Worm (Caenorhabditis elegans) whole organism, L4 larva: ENCODE measurements around the gene F01D5.8.

ENCODE experiments used
- F26F4.8 ChIP-seq: fragments of 200-800 bp; sonication (Bioruptor generic); conservative IDR thresholded peaks from 2 replicates; pipeline ENCODE4 v1.3.6; 2022; ENCODE audit warnings: missing genetic modification characterization, missing compliant biosample characterization
- F37D6.2 ChIP-seq: sonication (generic microtip); optimal IDR thresholded peaks from 2 replicates; lab custom pipeline; 2016; ENCODE audit warnings: mild to moderate bottlenecking, missing genetic modification characterization, missing compliant biosample characterization
- F44E2.7 ChIP-seq: fragments of 200-800 bp; sonication (Bioruptor generic); IDR thresholded peaks from 2 replicates; pipeline ENCODE4 v2.1.2; 2022; ENCODE audit warnings: missing genetic modification characterization, missing compliant biosample characterization
- T20F7.1 ChIP-seq: fragments of 200-800 bp; sonication (Bioruptor generic); optimal IDR thresholded peaks from 2 replicates; lab custom pipeline; 2018; ENCODE audit warnings: mild to moderate bottlenecking, missing genetic modification characterization, missing compliant biosample characterization
- Y105C5A.15 ChIP-seq: fragments of 200-800 bp; sonication (Bioruptor generic); IDR thresholded peaks from 2 replicates; pipeline ENCODE4 v1.3.6; 2022; ENCODE audit warnings: missing genetic modification characterization, missing compliant biosample characterization
- Y48G9A.11 ChIP-seq: fragments of 200-800 bp; sonication (Bioruptor generic); IDR thresholded peaks from 2 replicates; pipeline ENCODE4 v1.3.6; 2022; ENCODE audit warnings: missing genetic modification reagents, missing genetic modification characterization, missing compliant biosample characterization
- Y5F2A.4 ChIP-seq: fragments of 200-800 bp; sonication (Bioruptor generic); optimal IDR thresholded peaks from 2 replicates; lab custom pipeline; 2018; ENCODE audit warnings: mild to moderate bottlenecking, missing genetic modification characterization, missing compliant biosample characterization
- ZK337.2 ChIP-seq: fragments of 200-800 bp; sonication (Bioruptor generic); IDR thresholded peaks from 2 replicates; pipeline ENCODE4 v1.3.6; 2022; ENCODE audit warnings: missing genetic modification reagents, missing genetic modification characterization, missing compliant biosample characterization
- ZK546.5 ChIP-seq, 2 experiments: sonication (generic microtip); optimal IDR thresholded peaks; 2 replicates each; lab custom pipeline; 2017; ENCODE audit warnings: missing biosample characterization in 2 of 2, missing genetic modification characterization in 2 of 2
- aha-1 ChIP-seq: fragments of 150-350 bp; peaks from one replicate; lab custom pipeline; 2014; ENCODE audit warnings: missing biosample characterization, missing genetic modification characterization
- ama-1 ChIP-seq: fragments of 150-350 bp; optimal IDR thresholded peaks from 2 replicates; lab custom pipeline; 2014; ENCODE audit warnings: inconsistent platforms, mixed read lengths
- arid-1 ChIP-seq: fragments of 200-800 bp; sonication (Bioruptor generic); conservative IDR thresholded peaks from 2 replicates; pipeline ENCODE4 v1.3.6; 2022; ENCODE audit warnings: missing genetic modification reagents, missing genetic modification characterization, missing compliant biosample characterization
- ceh-44 ChIP-seq: fragments of 200-800 bp; sonication (Bioruptor generic); IDR thresholded peaks from 2 replicates; pipeline ENCODE4 v1.3.6; 2022; ENCODE audit warnings: missing genetic modification reagents, missing genetic modification characterization, missing compliant biosample characterization
- ceh-62 ChIP-seq: sonication (generic microtip); optimal IDR thresholded peaks from 2 replicates; lab custom pipeline; 2017; ENCODE audit warnings: missing biosample characterization, missing genetic modification characterization
- cey-2 ChIP-seq: sonication (generic microtip); optimal IDR thresholded peaks from 3 replicates; lab custom pipeline; 2017; ENCODE audit warnings: missing genetic modification characterization, mild to moderate bottlenecking, missing compliant biosample characterization, antibody characterized with exemption, borderline replicate concordance; ENCODE audit not compliant: insufficient read depth
- ctbp-1 ChIP-seq: fragments of 200-800 bp; sonication (Bioruptor generic); IDR thresholded peaks from 2 replicates; pipeline ENCODE4 v1.3.6; 2022; ENCODE audit warnings: missing genetic modification reagents, missing genetic modification characterization, missing compliant biosample characterization
- daf-12 ChIP-seq: fragments of 150-350 bp; optimal IDR thresholded peaks from 2 replicates; lab custom pipeline; 2014; ENCODE audit warnings: missing biosample characterization, missing genetic modification reagents, missing genetic modification characterization
- daf-16 ChIP-seq, 3 experiments: sonication (generic microtip); optimal IDR thresholded peaks; 2 replicates each; lab custom pipeline; 2016 to 2017; ENCODE audit warnings: missing genetic modification characterization in 3 of 3, missing genetic modification reagents in 3 of 3, mild to moderate bottlenecking in 2 of 3, missing compliant biosample characterization in 2 of 3, missing biosample characterization in 1 of 3, moderate library complexity in 1 of 3
- daf-19 ChIP-seq: fragments of 200-800 bp; sonication (Bioruptor generic); conservative IDR thresholded peaks from 2 replicates; pipeline ENCODE4 v1.3.6; 2022; ENCODE audit warnings: missing genetic modification characterization, missing compliant biosample characterization
- dve-1 ChIP-seq: sonication (generic microtip); optimal IDR thresholded peaks from 2 replicates; lab custom pipeline; 2017; ENCODE audit warnings: antibody characterized with exemption, mild to moderate bottlenecking, missing genetic modification characterization, missing compliant biosample characterization; ENCODE audit not compliant: insufficient read depth
- fos-1 ChIP-seq: fragments of 150-350 bp; optimal IDR thresholded peaks from 2 replicates; lab custom pipeline; 2014; ENCODE audit warnings: missing biosample characterization, missing genetic modification characterization
- hlh-11 ChIP-seq: fragments of 200-800 bp; sonication (Bioruptor generic); optimal IDR thresholded peaks from 2 replicates; lab custom pipeline; 2018; ENCODE audit warnings: mild to moderate bottlenecking, missing genetic modification characterization, missing compliant biosample characterization
- hmg-1.1 ChIP-seq: fragments of 200-800 bp; sonication (Bioruptor generic); IDR thresholded peaks from 2 replicates; pipeline ENCODE4 v1.3.6; 2022; ENCODE audit warnings: missing genetic modification reagents, missing genetic modification characterization, missing compliant biosample characterization
- jun-1 ChIP-seq: fragments of 150-350 bp; optimal IDR thresholded peaks from 2 replicates; lab custom pipeline; 2014; ENCODE audit warnings: missing biosample characterization, missing genetic modification reagents, missing genetic modification characterization
- lim-7 ChIP-seq: fragments of 200-800 bp; sonication (Bioruptor generic); IDR thresholded peaks from 2 replicates; pipeline ENCODE4 v1.3.6; 2022; ENCODE audit warnings: missing genetic modification characterization, missing compliant biosample characterization
- lin-15B ChIP-seq: fragments of 150-350 bp; sonication (generic microtip); optimal IDR thresholded peaks from 3 replicates; lab custom pipeline; 2014; ENCODE audit warnings: missing biosample characterization, missing genetic modification characterization
- lir-3 ChIP-seq: sonication (generic microtip); optimal IDR thresholded peaks from 2 replicates; lab custom pipeline; 2016; ENCODE audit warnings: mild to moderate bottlenecking, missing genetic modification characterization, missing compliant biosample characterization
- lsy-2 ChIP-seq, 2 experiments: fragments of 150-350 bp in 1 of 2; sonication (generic microtip) in 1 of 2; optimal IDR thresholded peaks; 2 replicates each; lab custom pipeline; 2014 to 2017; ENCODE audit warnings: missing biosample characterization in 2 of 2, missing genetic modification characterization in 2 of 2
- madf-9 ChIP-seq: fragments of 200-800 bp; sonication (Bioruptor generic); conservative IDR thresholded peaks from 2 replicates; pipeline ENCODE4 v1.3.6; 2022; ENCODE audit warnings: missing genetic modification reagents, missing genetic modification characterization, missing compliant biosample characterization
- mdl-1 ChIP-seq, 2 experiments: fragments of 150-350 bp in 1 of 2; sonication (generic microtip) in 1 of 2; optimal IDR thresholded peaks; 2 replicates each; lab custom pipeline; 2014 to 2017; ENCODE audit warnings: missing biosample characterization in 2 of 2, missing genetic modification characterization in 2 of 2
- mep-1 ChIP-seq: fragments of 150-350 bp; sonication (generic microtip); optimal IDR thresholded peaks from 3 replicates; lab custom pipeline; 2014; ENCODE audit warnings: missing biosample characterization, missing genetic modification characterization
- mxl-2 ChIP-seq: fragments of 200-800 bp; sonication (Bioruptor generic); conservative IDR thresholded peaks from 2 replicates; pipeline ENCODE4 v1.3.6; 2022; ENCODE audit warnings: missing genetic modification reagents, missing genetic modification characterization, missing compliant biosample characterization
- mxl-3 ChIP-seq: fragments of 200-800 bp; sonication (Bioruptor generic); optimal IDR thresholded peaks from 2 replicates; lab custom pipeline; 2018; ENCODE audit warnings: mild to moderate bottlenecking, missing genetic modification characterization, missing compliant biosample characterization
- nhr-25 ChIP-seq: sonication (generic microtip); optimal IDR thresholded peaks from 2 replicates; lab custom pipeline; 2017; ENCODE audit warnings: missing genetic modification characterization, mild to moderate bottlenecking, missing compliant biosample characterization, antibody characterized with exemption, moderate library complexity, borderline replicate concordance; ENCODE audit not compliant: insufficient read depth
- nhr-77 ChIP-seq: fragments of 150-350 bp; optimal IDR thresholded peaks from 2 replicates; lab custom pipeline; 2014; ENCODE audit warnings: missing biosample characterization, missing genetic modification characterization
- php-3 ChIP-seq: fragments of 200-800 bp; sonication (Bioruptor generic); IDR thresholded peaks from 2 replicates; pipeline ENCODE4 v1.3.6; 2022; ENCODE audit warnings: missing genetic modification reagents, missing genetic modification characterization, missing compliant biosample characterization
- rbr-2 ChIP-seq: sonication (generic microtip); optimal IDR thresholded peaks from 2 replicates; lab custom pipeline; 2016; ENCODE audit warnings: missing genotype, missing genetic modification characterization, missing compliant biosample characterization
- saeg-2 ChIP-seq: fragments of 200-800 bp; sonication (Bioruptor generic); IDR thresholded peaks from 2 replicates; pipeline ENCODE4 v1.3.6; 2022; ENCODE audit warnings: missing genetic modification reagents, missing genetic modification characterization, missing compliant biosample characterization
- skn-1 ChIP-seq: fragments of 150-350 bp; optimal IDR thresholded peaks from 2 replicates; lab custom pipeline; 2014; ENCODE audit warnings: missing biosample characterization, missing genetic modification characterization
- snpc-4 ChIP-seq: fragments of 150-350 bp; optimal IDR thresholded peaks from 2 replicates; lab custom pipeline; 2014; ENCODE audit warnings: missing biosample characterization, missing genetic modification characterization
- tag-97 ChIP-seq: fragments of 200-800 bp; sonication (Bioruptor generic); IDR thresholded peaks from 2 replicates; pipeline ENCODE4 v1.3.6; 2022; ENCODE audit warnings: missing genetic modification characterization, missing compliant biosample characterization
- tra-1 ChIP-seq: fragments of 200-800 bp; sonication (Bioruptor generic); IDR thresholded peaks from 2 replicates; pipeline ENCODE4 v1.3.6; 2022; ENCODE audit warnings: missing genetic modification reagents, missing genetic modification characterization, missing compliant biosample characterization
- unc-39 ChIP-seq: sonication (generic microtip); optimal IDR thresholded peaks from 2 replicates; lab custom pipeline; 2017; ENCODE audit warnings: missing biosample characterization, missing genetic modification characterization
- vab-7 ChIP-seq: fragments of 200-800 bp; sonication (Bioruptor generic); IDR thresholded peaks from 2 replicates; pipeline ENCODE4 v1.3.6; 2022; ENCODE audit warnings: missing genetic modification reagents, missing genetic modification characterization, missing compliant biosample characterization

Gene F01D5.8

DNA sequence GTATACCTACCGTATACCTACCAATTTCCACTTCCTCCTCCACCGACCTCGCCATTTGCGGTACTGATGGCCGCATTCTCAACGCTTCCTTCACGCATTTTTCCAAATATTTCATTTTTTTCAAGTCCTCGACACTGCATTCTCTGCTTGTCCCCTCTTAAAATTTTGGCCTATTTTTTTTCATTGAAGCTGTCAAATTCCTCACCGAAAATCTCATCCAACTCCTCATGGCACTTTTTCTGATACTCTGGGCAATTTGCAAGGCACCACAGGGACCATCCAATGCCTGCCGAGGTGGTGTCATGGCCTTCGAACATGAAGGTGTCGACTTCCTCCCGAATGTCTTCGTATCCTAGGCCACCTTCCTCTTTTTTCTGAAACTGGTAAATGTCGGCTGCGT, 4.1 kb downstream of the F01D5.8 start:
- TF ChIP-seq aha-1, result peak; percentile 93
- 0 out of 2 replicates have a peak, but pooled peaks have one; percentile 29 for TF ChIP-seq F44E2.7 (GFP tag; lab: Robert Waterston, UW)
- no peak for TF ChIP-seq daf-19 (GFP tag; lab: Robert Waterston, UW)

DNA sequence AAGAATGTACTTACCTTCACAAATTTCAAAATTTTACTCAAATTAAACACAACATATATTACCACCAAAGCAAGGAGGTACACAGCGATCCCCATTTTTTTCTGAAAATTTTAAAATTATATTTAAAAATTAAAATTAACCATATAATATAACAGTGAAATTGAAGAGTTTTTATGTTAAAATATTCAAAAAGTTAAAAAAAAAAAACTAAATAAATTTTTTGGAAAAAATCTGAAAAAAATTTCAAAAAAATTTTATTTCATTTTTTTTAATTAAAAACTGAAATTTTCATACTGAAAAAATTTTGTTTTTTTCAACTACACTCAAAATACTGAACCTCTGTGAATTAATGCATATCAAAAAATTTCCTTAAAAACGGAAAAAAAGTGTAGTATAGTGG, 6.4 kb downstream of the F01D5.8 start, which contains the start of gene cyp-37A1:
Gene cyp-37A1, minus strand, starts transcription at position 101 of the 400 bp plus-strand sequence.
- TF ChIP-seq lim-7 (GFP tag; lab: Robert Waterston, UW) (no peak), daf-16 (GFP tag; optimal IDR thresholded peaks at IDR 0.05; lab: Kevin White, UChicago) (no peak), daf-16 (tag; optimal IDR thresholded peaks at IDR 0.05; lab: Kevin White, UChicago) (peak; percentile 18), dve-1 (tag; lab: Kevin White, UChicago) (peak; percentile 13), mxl-2 (no peak), aha-1 (no peak), hmg-1.1 (GFP tag; lab: Robert Waterston, UW) (no peak), mdl-1 (tag; optimal IDR thresholded peaks at IDR 0.05; lab: Kevin White, UChicago) (no peak), ZK337.2 (no peak), ceh-62 (tag; lab: Kevin White, UChicago) (no peak), tra-1 (no peak), daf-12 (tag; lab: Kevin White, UChicago) (no peak), saeg-2 (no peak), lsy-2 (tag; optimal IDR thresholded peaks at IDR 0.05; lab: Kevin White, UChicago) (no peak)

DNA sequence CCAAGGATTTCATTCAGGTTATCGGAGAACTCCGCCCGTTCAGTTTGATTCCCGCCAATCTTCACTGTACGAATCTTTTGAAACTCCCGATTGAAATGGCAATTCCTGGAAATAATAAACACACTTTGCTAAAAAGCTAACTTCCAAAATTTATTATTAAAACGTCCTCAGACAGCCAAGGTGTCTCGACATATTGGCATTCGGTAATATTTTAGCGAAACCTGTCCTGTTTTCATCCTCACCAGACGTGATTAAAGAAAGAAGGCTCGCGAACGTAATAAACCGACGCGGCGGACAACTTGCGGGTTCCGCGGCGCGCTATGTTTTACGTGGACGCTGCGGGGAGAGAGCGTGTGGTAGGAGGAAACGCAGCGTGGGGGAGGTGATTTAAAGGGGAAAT, 7.7 kb downstream of the F01D5.8 start:
- TF ChIP-seq mxl-3 (peak; percentile 66), hmg-1.1 (GFP tag; lab: Robert Waterston, UW) (peak; percentile 81), dve-1 (tag; lab: Kevin White, UChicago) (peak; percentile 96), madf-9 (0 out of 2 replicates have a peak, but pooled peaks have one; percentile 28), arid-1 (peak; percentile 84), skn-1 (tag; lab: Kevin White, UChicago) (no peak), vab-7 (GFP tag; lab: Robert Waterston, UW) (peak; percentile 44; the same call in 1 of the 2 replicates), Y48G9A.11 (GFP tag; lab: Robert Waterston, UW) (peak; percentile 70), lim-7 (GFP tag; lab: Robert Waterston, UW) (0 out of 2 replicates have a peak, but pooled peaks have one; percentile 28), ceh-44 (GFP tag; lab: Robert Waterston, UW) (no peak), daf-16 (GFP tag; optimal IDR thresholded peaks at IDR 0.05; lab: Kevin White, UChicago) (peak; percentile 65 to 68), daf-16 (tag; optimal IDR thresholded peaks at IDR 0.05; lab: Kevin White, UChicago) (peak; percentile 88), F44E2.7 (GFP tag; lab: Robert Waterston, UW) (no peak), ama-1 (lab: Kevin White, UChicago) (peak; percentile 99), mep-1 (tag; lab: Kevin White, UChicago) (peak; percentile 82), nhr-77 (tag; lab: Kevin White, UChicago) (peak; percentile 70), nhr-25 (tag; lab: Kevin White, UChicago) (peak; percentile 65), php-3 (peak; percentile 69; the same call in 1 of the 2 replicates), F26F4.8 (GFP tag; lab: Robert Waterston, UW) (no peak), tag-97 (GFP tag; lab: Robert Waterston, UW) (no peak), Y5F2A.4 (GFP tag; lab: Kevin White, UChicago) (peak; percentile 44), snpc-4 (peak; percentile 98), lin-15B (tag; lab: Kevin White, UChicago) (no peak), fos-1 (tag; lab: Kevin White, UChicago) (no peak), lir-3 (tag; lab: Kevin White, UChicago) (peak; percentile 35), Y105C5A.15 (GFP tag; lab: Robert Waterston, UW) (no peak), mdl-1 (tag; optimal IDR thresholded peaks at IDR 0.05; lab: Kevin White, UChicago) (peak in 1 of 2 experiments; percentile 56), ceh-62 (tag; lab: Kevin White, UChicago) (no peak), hlh-11 (tag; lab: Kevin White, UChicago) (peak; percentile 84), rbr-2 (tag; lab: Kevin White, UChicago) (peak; percentile 66), cey-2 (tag; lab: Kevin White, UChicago) (no peak), T20F7.1 (GFP tag; lab: Kevin White, UChicago) (no peak), aha-1 (peak; percentile 1), ZK546.5 (tag; optimal IDR thresholded peaks at IDR 0.05; lab: Kevin White, UChicago) (no peak), F37D6.2 (peak; percentile 7), mxl-2 (no peak), unc-39 (no peak), jun-1 (tag; lab: Kevin White, UChicago) (peak; percentile 70), lsy-2 (tag; optimal IDR thresholded peaks at IDR 0.05; lab: Kevin White, UChicago) (peak in 1 of 2 experiments; percentile 80), ctbp-1 (GFP tag; lab: Robert Waterston, UW) (peak; percentile 71)
